Worm (Caenorhabditis elegans): ENCODE measurements around the gene Y38F1A.4.

DNA sequence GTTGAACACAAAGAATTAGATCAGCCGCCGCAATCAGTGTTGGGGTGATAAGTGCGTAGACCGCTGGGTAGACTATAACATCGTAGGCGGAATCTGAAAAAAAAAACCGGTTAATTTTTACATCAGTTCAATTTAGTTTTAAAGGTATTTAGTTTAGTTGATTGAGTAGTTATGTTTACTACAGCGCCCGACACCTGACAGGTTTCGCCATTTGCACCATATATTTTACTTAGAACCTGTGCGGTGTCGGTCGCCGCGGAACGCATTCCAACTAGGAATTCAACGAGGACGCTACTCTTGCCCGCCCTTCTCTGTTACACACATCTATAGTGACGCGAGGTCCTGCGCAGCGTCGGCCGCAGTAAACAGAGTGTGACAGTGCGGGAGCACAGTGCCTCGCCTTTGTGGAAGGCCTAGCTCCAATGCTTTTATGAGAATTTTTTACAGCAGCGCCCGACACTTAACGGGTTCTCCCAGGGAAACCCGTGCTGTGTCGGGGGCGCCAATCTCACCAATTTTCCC is 1.0 kb downstream of the Y38F1A.4 start:
- TF ChIP-seq pha-4 (tag; optimal IDR thresholded peaks at IDR 0.05) = no peak
- no peak for TF ChIP-seq nhr-237 (tag; optimal IDR thresholded peaks at IDR 0.05)
- no peak for TF ChIP-seq elt-1 (tag; optimal IDR thresholded peaks at IDR 0.05; ENCODE audit: borderline replicate concordance, insufficient read depth)
- TF ChIP-seq ces-1 (GFP tag; optimal IDR thresholded peaks at IDR 0.05) = no peak
- TF ChIP-seq M03D4.4 (tag; optimal IDR thresholded peaks at IDR 0.05) = no peak
- TF ChIP-seq elt-3 (tag; optimal IDR thresholded peaks at IDR 0.05) = no peak
- TF ChIP-seq mab-5 (tag; optimal IDR thresholded peaks at IDR 0.05) = no peak
- TF ChIP-seq lin-13 (tag; optimal IDR thresholded peaks at IDR 0.05) = no peak
- no peak for TF ChIP-seq mls-2 (tag; optimal IDR thresholded peaks at IDR 0.05)
- no peak for TF ChIP-seq blmp-1 (tag; optimal IDR thresholded peaks at IDR 0.05)
- TF ChIP-seq nhr-28 (tag; optimal IDR thresholded peaks at IDR 0.05) = no peak
- TF ChIP-seq snpc-4 (tag; optimal IDR thresholded peaks at IDR 0.05) = no peak
- TF ChIP-seq nhr-2 (tag; optimal IDR thresholded peaks at IDR 0.05) = no peak
